Worm (Caenorhabditis elegans): ENCODE data around the gene srab-14.

Gene srab-14

ce11 chrII:7499390-7499789 is at the start of gene srab-14:
Gene srab-14, minus strand, starts transcription at chrII:7499490.
- TF ChIP-seq him-1 (tag; optimal IDR thresholded peaks at IDR 0.05), result no peak
- TF ChIP-seq snpc-4 (GFP tag; optimal IDR thresholded peaks at IDR 0.05), result no peak
- TF ChIP-seq snpc-4 (tag; optimal IDR thresholded peaks at IDR 0.05), result no peak
- TF ChIP-seq F33H1.4 (GFP tag; IDR thresholded peaks at IDR 0.05), result no peak
- TF ChIP-seq hsf-1 (GFP tag; IDR thresholded peaks at IDR 0.05), result no peak
- TF ChIP-seq egl-44 (GFP tag; IDR thresholded peaks at IDR 0.05), result no peak
- no peak for TF ChIP-seq lin-35 (GFP tag; optimal IDR thresholded peaks at IDR 0.05)
- TF ChIP-seq snpc-3.4 (tag; optimal IDR thresholded peaks at IDR 0.05), result no peak
- TF ChIP-seq somi-1 (GFP tag; optimal IDR thresholded peaks at IDR 0.05), result no peak
- TF ChIP-seq snpc-1.3 (tag; optimal IDR thresholded peaks at IDR 0.05; ENCODE audit: insufficient read depth), result no peak
- TF ChIP-seq nhr-80 (tag; optimal IDR thresholded peaks at IDR 0.05), result no peak
- no peak for TF ChIP-seq hmg-1.2 (GFP tag; IDR thresholded peaks at IDR 0.05)
- no peak for TF ChIP-seq gei-17 (GFP tag; optimal IDR thresholded peaks at IDR 0.05)

ce11 chrII:7549035-7549434 is 49.7 kb upstream of the srab-14 start, which contains the start of gene tph-1:
Gene tph-1, plus strand, starts transcription at chrII:7549335.
- TF ChIP-seq him-1 (tag; optimal IDR thresholded peaks at IDR 0.05) (no peak), ztf-3 (GFP tag; optimal IDR thresholded peaks at IDR 0.05) (no peak), ccch-3 (GFP tag; optimal IDR thresholded peaks at IDR 0.05) (no peak), ztf-26 (tag; optimal IDR thresholded peaks at IDR 0.05) (no peak), somi-1 (GFP tag; optimal IDR thresholded peaks at IDR 0.05) (no peak), Y53F4B.3 (GFP tag; IDR thresholded peaks at IDR 0.05) (no peak), D2030.7 (GFP tag; IDR thresholded peaks at IDR 0.05) (no peak), hlh-26 (GFP tag; conservative IDR thresholded peaks at IDR 0.05) (no peak), rpc-1 (optimal IDR thresholded peaks at IDR 0.05) (no peak), rpc-1 (tag; optimal IDR thresholded peaks at IDR 0.05) (no peak), B0336.3 (GFP tag; IDR thresholded peaks at IDR 0.05) (no peak)

ce11 chrII:7548044-7548443 is 48.8 kb upstream of the srab-14 start, which contains the start of gene fbxa-224:
Gene fbxa-224, minus strand, starts transcription at chrII:7548144.
- TF ChIP-seq let-607 (tag; optimal IDR thresholded peaks at IDR 0.05), result no peak
- TF ChIP-seq hlh-26 (GFP tag; conservative IDR thresholded peaks at IDR 0.05), result no peak
- no peak for TF ChIP-seq ceh-91 (GFP tag; IDR thresholded peaks at IDR 0.05)
- TF ChIP-seq ztf-18 (tag; optimal IDR thresholded peaks at IDR 0.05), result no peak
- no peak for TF ChIP-seq zim-3 (tag; optimal IDR thresholded peaks at IDR 0.05)
- no peak for TF ChIP-seq Y53G8AR.9 (GFP tag; conservative IDR thresholded peaks at IDR 0.05)
- no peak for TF ChIP-seq sptf-2 (GFP tag; optimal IDR thresholded peaks at IDR 0.05)
- no peak for TF ChIP-seq B0336.3 (GFP tag; IDR thresholded peaks at IDR 0.05)
- no peak for TF ChIP-seq somi-1 (GFP tag; optimal IDR thresholded peaks at IDR 0.05)
- no peak for TF ChIP-seq cebp-1 (GFP tag; IDR thresholded peaks at IDR 0.05)
- TF ChIP-seq cebp-1 (tag; optimal IDR thresholded peaks at IDR 0.05), result no peak
- TF ChIP-seq sea-2 (GFP tag; IDR thresholded peaks at IDR 0.05), result no peak
- TF ChIP-seq let-526 (GFP tag; IDR thresholded peaks at IDR 0.05), result no peak
- no peak for TF ChIP-seq ztf-3 (GFP tag; optimal IDR thresholded peaks at IDR 0.05)
- no peak for TF ChIP-seq rcor-1 (GFP tag; IDR thresholded peaks at IDR 0.05)
- no peak for TF ChIP-seq ztf-28 (GFP tag; IDR thresholded peaks at IDR 0.05)
- no peak for TF ChIP-seq C06A6.2 (GFP tag; conservative IDR thresholded peaks at IDR 0.05)
- TF ChIP-seq mes-4 (tag; optimal IDR thresholded peaks at IDR 0.05), result no peak
- no peak for TF ChIP-seq aptf-3 (GFP tag; IDR thresholded peaks at IDR 0.05)

Data from whole organism, young adult.